Fruit fly (Drosophila melanogaster) whole organism, embryonic: ENCODE data around the gene Gr5a.

Source experiments
- Atf-2 ChIP-seq: fragments of 200-800 bp; sonication (Bioruptor generic); optimal IDR thresholded peaks from 2 replicates; lab custom pipeline; 2016; ENCODE audit warnings: missing biosample characterization, missing genetic modification characterization
- Awh ChIP-seq: fragments of 200-800 bp; sonication (Bioruptor generic); IDR thresholded peaks from 2 replicates; pipeline ENCODE4, ENCODE4 v1.3.6; 2022; ENCODE audit warnings: missing biosample characterization, missing genetic modification characterization
- B-H1 ChIP-seq: fragments of 200-800 bp; sonication (Bioruptor generic); IDR thresholded peaks from 3 replicates; pipeline ENCODE4 v1.3.6; 2022; ENCODE audit warnings: missing biosample characterization, missing genetic modification characterization
- CG10366 ChIP-seq: fragments of 200-800 bp; sonication (Bioruptor generic); IDR thresholded peaks from 2 replicates; pipeline ENCODE4 v1.3.6; 2022; ENCODE audit warnings: missing biosample characterization, missing genetic modification characterization
- CG10979 ChIP-seq: fragments of 200-800 bp; sonication (Bioruptor generic); optimal IDR thresholded peaks from 2 replicates; lab custom pipeline; 2018; ENCODE audit warnings: missing biosample characterization, mild to moderate bottlenecking, missing genetic modification characterization, moderate library complexity
- CG11398 ChIP-seq: fragments of 200-800 bp; sonication (Bioruptor generic); optimal IDR thresholded peaks from 2 replicates; lab custom pipeline; 2016; ENCODE audit warnings: missing biosample characterization, missing genetic modification characterization
- CG12744 ChIP-seq: fragments of 200-800 bp; sonication (Bioruptor generic); optimal IDR thresholded peaks from 2 replicates; lab custom pipeline; 2016; ENCODE audit warnings: missing biosample characterization, missing genetic modification characterization
- CG13287 ChIP-seq: fragments of 200-800 bp; sonication (Bioruptor generic); IDR thresholded peaks from 2 replicates; pipeline ENCODE4 v1.3.6; 2022; ENCODE audit warnings: missing biosample characterization, missing genetic modification characterization; ENCODE audit not compliant: partially characterized antibody
- CG15514 ChIP-seq: fragments of 200-800 bp; sonication (Bioruptor generic); optimal IDR thresholded peaks from 3 replicates; lab custom pipeline; 2017; ENCODE audit warnings: missing biosample characterization, missing genetic modification characterization, mild to moderate bottlenecking, moderate library complexity, missing genetic modification reagents
- CG16863 ChIP-seq: fragments of 200-800 bp; sonication (Bioruptor generic); optimal IDR thresholded peaks from 3 replicates; lab custom pipeline; 2016; ENCODE audit warnings: missing biosample characterization, missing genetic modification characterization
- CG17612 ChIP-seq: fragments of 200-800 bp; sonication (Bioruptor generic); IDR thresholded peaks from 2 replicates; pipeline ENCODE4 v1.3.6; 2022; ENCODE audit warnings: missing biosample characterization, missing genetic modification characterization
- CG31388 ChIP-seq: fragments of 200-800 bp; sonication (Bioruptor generic); optimal IDR thresholded peaks from 2 replicates; lab custom pipeline; 2016; ENCODE audit warnings: missing biosample characterization, missing genetic modification characterization
- CG3407 ChIP-seq: fragments of 200-800 bp; sonication (Bioruptor generic); optimal IDR thresholded peaks from 2 replicates; lab custom pipeline; 2018; ENCODE audit warnings: missing biosample characterization, mild to moderate bottlenecking, missing genetic modification characterization
- CG3838 ChIP-seq: fragments of 200-800 bp; sonication (Bioruptor generic); optimal IDR thresholded peaks from 3 replicates; lab custom pipeline; 2016; ENCODE audit warnings: missing biosample characterization, missing genetic modification characterization
- CG3995 ChIP-seq: fragments of 200-800 bp; sonication (Bioruptor generic); optimal IDR thresholded peaks from 3 replicates; lab custom pipeline; 2016; ENCODE audit warnings: missing biosample characterization, missing genetic modification characterization
- CG43689 ChIP-seq: fragments of 200-800 bp; sonication (Bioruptor generic); IDR thresholded peaks from 2 replicates; pipeline ENCODE4 v1.3.6; 2022; ENCODE audit warnings: missing biosample characterization, missing genetic modification characterization
- CG6765 ChIP-seq: fragments of 200-800 bp; sonication (Bioruptor generic); optimal IDR thresholded peaks from 3 replicates; lab custom pipeline; 2017; ENCODE audit warnings: missing biosample characterization, mild to moderate bottlenecking, missing genetic modification characterization
- CG7556 ChIP-seq: fragments of 200-800 bp; sonication (Bioruptor generic); optimal IDR thresholded peaks from 2 replicates; lab custom pipeline; 2017; ENCODE audit warnings: missing biosample characterization, mild to moderate bottlenecking, missing genetic modification characterization
- CG7786 ChIP-seq: fragments of 200-800 bp; sonication (Bioruptor generic); optimal IDR thresholded peaks from 2 replicates; lab custom pipeline; 2016; ENCODE audit warnings: missing biosample characterization, missing genetic modification characterization
- CG8359 ChIP-seq: fragments of 200-800 bp; sonication (Bioruptor generic); optimal IDR thresholded peaks from 2 replicates; lab custom pipeline; 2017; ENCODE audit warnings: missing biosample characterization, mild to moderate bottlenecking, missing genetic modification characterization, borderline replicate concordance
- CG8388 ChIP-seq: fragments of 200-800 bp; sonication (Bioruptor generic); optimal IDR thresholded peaks from 2 replicates; lab custom pipeline; 2019; ENCODE audit warnings: missing biosample characterization, mild to moderate bottlenecking, missing genetic modification characterization, moderate library complexity
- CG9932 ChIP-seq: fragments of 200-800 bp; sonication (Bioruptor generic); IDR thresholded peaks from 2 replicates; pipeline ENCODE4 v1.3.6; 2022; ENCODE audit warnings: missing biosample characterization, missing genetic modification characterization
- Elba2 ChIP-seq: fragments of 200-800 bp; sonication (Bioruptor generic); optimal IDR thresholded peaks from 3 replicates; lab custom pipeline; 2016; ENCODE audit warnings: missing biosample characterization, missing genetic modification characterization
- Ets65A ChIP-seq: fragments of 200-800 bp; sonication (Bioruptor generic); peaks from one replicate; lab custom pipeline; 2016; ENCODE audit warnings: missing biosample characterization, missing genetic modification characterization
- H2.0 ChIP-seq: fragments of 200-800 bp; sonication (Bioruptor generic); IDR thresholded peaks from 2 replicates; pipeline ENCODE4 v1.3.6; 2022; ENCODE audit warnings: missing biosample characterization, missing genetic modification characterization
- Hand ChIP-seq: fragments of 200-800 bp; sonication (Bioruptor generic); optimal IDR thresholded peaks from 2 replicates; lab custom pipeline; 2017; ENCODE audit warnings: mild to moderate bottlenecking, missing biosample characterization, missing genetic modification reagents, missing genetic modification characterization
- HmgD ChIP-seq: fragments of 200-800 bp; sonication (Bioruptor generic); optimal IDR thresholded peaks from 3 replicates; lab custom pipeline; 2016; ENCODE audit warnings: missing biosample characterization, missing genetic modification characterization
- Kr ChIP-seq: fragments of 200-800 bp; sonication (Bioruptor generic); optimal IDR thresholded peaks from 2 replicates; lab custom pipeline; 2017; ENCODE audit warnings: missing biosample characterization, mild to moderate bottlenecking, missing genetic modification characterization
- MTF-1 ChIP-seq: fragments of 200-800 bp; sonication (Bioruptor generic); optimal IDR thresholded peaks from 2 replicates; lab custom pipeline; 2018; ENCODE audit warnings: missing biosample characterization, mild to moderate bottlenecking, missing genetic modification characterization, borderline replicate concordance
- NK7.1 ChIP-seq: fragments of 200-800 bp; sonication (Bioruptor generic); optimal IDR thresholded peaks from 3 replicates; lab custom pipeline; 2016; ENCODE audit warnings: missing biosample characterization, missing genetic modification characterization
- Neu2 ChIP-seq: fragments of 200-800 bp; sonication (Bioruptor generic); optimal IDR thresholded peaks from 3 replicates; lab custom pipeline; 2016; ENCODE audit warnings: missing biosample characterization, missing genetic modification characterization, borderline replicate concordance
- Nf-YA ChIP-seq: fragments of 200-800 bp; sonication (Bioruptor generic); IDR thresholded peaks from 2 replicates; pipeline ENCODE4 v1.3.6; 2022; ENCODE audit warnings: missing biosample characterization, missing genetic modification characterization
- NfI ChIP-seq: fragments of 200-800 bp; sonication (Bioruptor generic); optimal IDR thresholded peaks from 3 replicates; lab custom pipeline; 2018; ENCODE audit warnings: missing biosample characterization, mild to moderate bottlenecking, missing genetic modification characterization, moderate library complexity
- Opbp ChIP-seq: fragments of 200-800 bp; sonication (Bioruptor generic); IDR thresholded peaks from 3 replicates; pipeline ENCODE4 v1.3.6; 2022; ENCODE audit warnings: missing biosample characterization, missing genetic modification characterization; ENCODE audit not compliant: partially characterized antibody
- Pdp1 ChIP-seq, 2 experiments: fragments of 200-800 bp; sonication (Bioruptor generic); optimal IDR thresholded peaks; 3 replicates each; lab custom pipeline; 2016; ENCODE audit warnings: missing biosample characterization in 2 of 2, missing genetic modification characterization in 2 of 2, mild to moderate bottlenecking in 1 of 2, moderate library complexity in 1 of 2
- Scr ChIP-seq: fragments of 200-800 bp; sonication (Bioruptor generic); IDR thresholded peaks from 2 replicates; pipeline ENCODE4 v1.3.6; 2022; ENCODE audit warnings: missing biosample characterization, missing genetic modification characterization; ENCODE audit not compliant: partially characterized antibody
- Spps ChIP-seq: fragments of 200-800 bp; sonication (Bioruptor generic); optimal IDR thresholded peaks from 2 replicates; lab custom pipeline; 2018; ENCODE audit warnings: missing biosample characterization, mild to moderate bottlenecking, missing genetic modification characterization
- Taf1 ChIP-seq: fragments of 200-800 bp; sonication (Bioruptor generic); IDR thresholded peaks from 2 replicates; pipeline ENCODE4 v1.3.6; 2022; ENCODE audit warnings: missing biosample characterization, missing genetic modification characterization
- Trl ChIP-seq, 3 experiments: fragments of >200 bp in 2 of 3; fragments of 200-800 bp in 1 of 3; sonication (Bioruptor generic) in 1 of 3; optimal IDR thresholded peaks; 2 replicates in 1 of 3; 3 replicates in 2 of 3; lab custom pipeline; 2016 to 2017; ENCODE audit warnings: missing biosample characterization in 1 of 3, missing genetic modification characterization in 1 of 3
- Vsx1 ChIP-seq: fragments of 200-800 bp; sonication (Bioruptor generic); optimal IDR thresholded peaks from 2 replicates; lab custom pipeline; 2017; ENCODE audit warnings: missing biosample characterization, mild to moderate bottlenecking, missing genetic modification characterization, missing genetic modification reagents
- cato ChIP-seq: fragments of 200-800 bp; sonication (Bioruptor generic); optimal IDR thresholded peaks from 2 replicates; lab custom pipeline; 2016; ENCODE audit warnings: missing biosample characterization, missing genetic modification characterization, borderline replicate concordance
- dm ChIP-seq: fragments of 200-800 bp; sonication (Bioruptor generic); optimal IDR thresholded peaks from 3 replicates; lab custom pipeline; 2016; ENCODE audit warnings: missing biosample characterization, missing genetic modification characterization
- exex ChIP-seq: fragments of 200-800 bp; sonication (Bioruptor generic); optimal IDR thresholded peaks from 4 replicates; lab custom pipeline; 2018; ENCODE audit warnings: missing biosample characterization, mild to moderate bottlenecking, missing genetic modification characterization, moderate library complexity
- gfzf ChIP-seq: fragments of 200-800 bp; sonication (Bioruptor generic); optimal IDR thresholded peaks from 2 replicates; lab custom pipeline; 2016; ENCODE audit warnings: missing biosample characterization, mild to moderate bottlenecking, missing genetic modification characterization, moderate library complexity
- oc ChIP-seq: fragments of 200-800 bp; sonication (Bioruptor generic); optimal IDR thresholded peaks from 2 replicates; lab custom pipeline; 2018; ENCODE audit warnings: missing biosample characterization, mild to moderate bottlenecking, missing genetic modification characterization, moderate library complexity
- ro ChIP-seq: fragments of 200-800 bp; sonication (Bioruptor generic); IDR thresholded peaks from 2 replicates; pipeline ENCODE4 v1.3.6; 2022; ENCODE audit warnings: missing biosample characterization, missing genetic modification characterization
- sens ChIP-seq: fragments of 200-800 bp; sonication (Bioruptor generic); peaks from one replicate; lab custom pipeline; 2016; ENCODE audit warnings: missing biosample characterization, missing genetic modification characterization
- ttk ChIP-seq: fragments of 200-800 bp; sonication (Bioruptor generic); IDR thresholded peaks from 2 replicates; pipeline ENCODE4 v2.1.2; 2022; ENCODE audit warnings: missing biosample characterization, missing genetic modification characterization
- tx ChIP-seq: fragments of 200-800 bp; sonication (Bioruptor generic); optimal IDR thresholded peaks from 2 replicates; lab custom pipeline; 2016; ENCODE audit warnings: missing biosample characterization, missing genetic modification characterization
- vfl ChIP-seq: fragments of 200-800 bp; sonication (Bioruptor generic); optimal IDR thresholded peaks from 2 replicates; lab custom pipeline; 2016; ENCODE audit warnings: missing biosample characterization, missing genetic modification characterization
- vnd ChIP-seq: fragments of 200-800 bp; sonication (Bioruptor generic); IDR thresholded peaks from 3 replicates; pipeline ENCODE4 v1.3.6; 2022; ENCODE audit warnings: missing biosample characterization, missing genetic modification characterization; ENCODE audit not compliant: partially characterized antibody

The Gr5a gene

dm6 chrX:5639083-5639482 lies 41.3 kb upstream of the Gr5a start (continued):
- TF ChIP-seq CG15514 (GFP tag; lab: Kevin White, UChicago) (no peak), CG3407 (peak; percentile 7), CG8388 (GFP tag; lab: Kevin White, UChicago) (peak; percentile 60), oc (tag; lab: Kevin White, UChicago) (no peak), CG10979 (tag; lab: Kevin White, UChicago) (peak; percentile 73), H2.0 (peak; percentile 36; the same call in 1 of the 2 replicates), Elba2 (GFP tag; lab: Kevin White, UChicago) (no peak), NfI (GFP tag; lab: Kevin White, UChicago) (peak; percentile 32), CG7556 (GFP tag; lab: Kevin White, UChicago) (peak; percentile 62), CG3838 (no peak), vnd (GFP tag; lab: Robert Waterston, UW) (no peak), CG43689 (GFP tag; lab: Robert Waterston, UW) (no peak), CG6765 (GFP tag; lab: Kevin White, UChicago) (no peak), CG17612 (GFP tag; lab: Robert Waterston, UW) (no peak), CG12744 (GFP tag; lab: Kevin White, UChicago) (no peak), CG8359 (GFP tag; lab: Kevin White, UChicago) (peak; percentile 10), CG10366 (peak; percentile 52), Nf-YA (GFP tag; lab: Robert Waterston, UW) (no peak), cato (GFP tag; lab: Kevin White, UChicago) (no peak), vfl (GFP tag; lab: Kevin White, UChicago) (no peak), CG13287 (GFP tag; lab: Robert Waterston, UW) (no peak), Hand (no peak), tx (GFP tag; lab: Kevin White, UChicago) (no peak), CG11398 (GFP tag; lab: Kevin White, UChicago) (peak; percentile 12), CG31388 (GFP tag; lab: Kevin White, UChicago) (no peak), Trl (optimal IDR thresholded peaks at IDR 0.05; lab: Kevin White, UChicago) (no peak), Trl (GFP tag; optimal IDR thresholded peaks at IDR 0.05; lab: Kevin White, UChicago) (peak; percentile 23), CG16863 (GFP tag; lab: Kevin White, UChicago) (no peak), CG7786 (GFP tag; lab: Kevin White, UChicago) (peak; percentile 53), Opbp (GFP tag; lab: Robert Waterston, UW) (no peak), Pdp1 (GFP tag; optimal IDR thresholded peaks at IDR 0.05; lab: Kevin White, UChicago) (peak; percentile 26 to 32), dm (GFP tag; lab: Kevin White, UChicago) (no peak), ttk (GFP tag; lab: Robert Waterston, UW) (peak; percentile 42), Ets65A (GFP tag; lab: Kevin White, UChicago) (peak; percentile 84), Kr (GFP tag; lab: Kevin White, UChicago) (no peak), Neu2 (GFP tag; lab: Kevin White, UChicago) (no peak), HmgD (GFP tag; lab: Kevin White, UChicago) (no peak), CG9932 (0 out of 2 replicates have a peak, but pooled peaks have one; percentile 9), NK7.1 (GFP tag; lab: Kevin White, UChicago) (no peak), MTF-1 (GFP tag; lab: Kevin White, UChicago) (no peak), sens (GFP tag; lab: Kevin White, UChicago) (peak; percentile 94), gfzf (GFP tag; lab: Kevin White, UChicago) (no peak), Taf1 (GFP tag; lab: Robert Waterston, UW) (no peak), Awh (GFP tag; lab: Robert Waterston, UW) (no peak), Vsx1 (GFP tag; lab: Kevin White, UChicago) (no peak), Spps (tag; lab: Kevin White, UChicago) (no peak), B-H1 (GFP tag; lab: Robert Waterston, UW) (peak; percentile 41; the same call in 2 of the 3 replicates), ro (no peak), exex (tag; lab: Kevin White, UChicago) (no peak), Scr (GFP tag; lab: Robert Waterston, UW) (no peak), CG3995 (GFP tag; lab: Kevin White, UChicago) (no peak), Atf-2 (no peak)
